Fruit fly (Drosophila melanogaster) whole organism, prepupa: ENCODE results near the gene GstZ1.
A peak's percentile ranks its signal among the peaks of the same experiment; 100 is the strongest.

Experiments
- CG10631 ChIP-seq: fragments of 200-800 bp; sonication (Bioruptor generic); optimal IDR thresholded peaks from 2 replicates; lab custom pipeline; 2016; ENCODE audit warnings: missing biosample characterization, missing genetic modification characterization
- CG10669 ChIP-seq: fragments of 200-800 bp; sonication (Bioruptor generic); optimal IDR thresholded peaks from 3 replicates; lab custom pipeline; 2018; ENCODE audit warnings: missing biosample characterization, mild to moderate bottlenecking, missing genetic modification characterization, moderate library complexity
- CG11294 ChIP-seq: fragments of 200-800 bp; sonication (Bioruptor generic); IDR thresholded peaks from 2 replicates; pipeline ENCODE4 v1.3.6; 2022; ENCODE audit warnings: missing biosample characterization, missing genetic modification characterization
- CG11762 ChIP-seq: fragments of 200-800 bp; sonication (Bioruptor generic); optimal IDR thresholded peaks from 3 replicates; lab custom pipeline; 2016; ENCODE audit warnings: missing biosample characterization, missing genetic modification characterization; ENCODE audit not compliant: insufficient read depth
- CG11902 ChIP-seq: fragments of 200-800 bp; sonication (Bioruptor generic); optimal IDR thresholded peaks from 3 replicates; lab custom pipeline; 2016; ENCODE audit warnings: missing biosample characterization, missing genetic modification characterization
- CG15336 ChIP-seq: fragments of 200-800 bp; sonication (Bioruptor generic); IDR thresholded peaks from 2 replicates; pipeline ENCODE4 v1.3.6; 2022; ENCODE audit warnings: missing biosample characterization, missing genetic modification characterization
- CG1621 ChIP-seq: fragments of 200-800 bp; sonication (Bioruptor generic); optimal IDR thresholded peaks from 3 replicates; lab custom pipeline; 2018; ENCODE audit warnings: missing biosample characterization, mild to moderate bottlenecking, missing genetic modification characterization
- CG16779 ChIP-seq: fragments of 200-800 bp; sonication (Bioruptor generic); optimal IDR thresholded peaks from 3 replicates; lab custom pipeline; 2017; ENCODE audit warnings: missing biosample characterization, mild to moderate bottlenecking, missing genetic modification characterization
- CG3032 ChIP-seq: fragments of 200-800 bp; optimal IDR thresholded peaks from 2 replicates; lab custom pipeline; 2019; ENCODE audit warnings: missing biosample characterization, mild to moderate bottlenecking, missing genetic modification characterization, moderate library complexity
- CG31627 ChIP-seq: fragments of 200-800 bp; sonication (Bioruptor generic); optimal IDR thresholded peaks from 3 replicates; lab custom pipeline; 2016; ENCODE audit warnings: missing biosample characterization, missing genetic modification characterization
- CG32006 ChIP-seq: fragments of 200-800 bp; sonication (Bioruptor generic); optimal IDR thresholded peaks from 3 replicates; lab custom pipeline; 2017; ENCODE audit warnings: missing biosample characterization, mild to moderate bottlenecking, missing genetic modification characterization
- CG3919 ChIP-seq: fragments of 200-800 bp; sonication (Bioruptor generic); optimal IDR thresholded peaks from 3 replicates; lab custom pipeline; 2016; ENCODE audit warnings: missing biosample characterization, missing genetic modification characterization
- CG4318 ChIP-seq: fragments of 200-800 bp; sonication (Bioruptor generic); optimal IDR thresholded peaks from 3 replicates; lab custom pipeline; 2017; ENCODE audit warnings: missing biosample characterization, mild to moderate bottlenecking, missing genetic modification characterization
- CG6163 ChIP-seq: fragments of 200-800 bp; sonication (Bioruptor generic); IDR thresholded peaks from 3 replicates; pipeline ENCODE4 v1.3.6; 2022; ENCODE audit warnings: missing biosample characterization, missing genetic modification characterization
- CG6276 ChIP-seq: fragments of 200-800 bp; sonication (Bioruptor generic); optimal IDR thresholded peaks from 2 replicates; lab custom pipeline; 2017; ENCODE audit warnings: missing biosample characterization, mild to moderate bottlenecking, missing genetic modification characterization
- CG6792 ChIP-seq: fragments of 200-800 bp; sonication (Bioruptor generic); optimal IDR thresholded peaks from 3 replicates; lab custom pipeline; 2016; ENCODE audit warnings: missing biosample characterization, missing genetic modification characterization
- CG6808 ChIP-seq: fragments of 200-800 bp; sonication (Bioruptor generic); optimal IDR thresholded peaks from 3 replicates; lab custom pipeline; 2017; ENCODE audit warnings: missing biosample characterization, missing genetic modification characterization, mild to moderate bottlenecking, moderate library complexity, missing genetic modification reagents
- CG7368 ChIP-seq: fragments of 200-800 bp; sonication (Bioruptor generic); optimal IDR thresholded peaks from 3 replicates; lab custom pipeline; 2016; ENCODE audit warnings: missing biosample characterization, missing genetic modification characterization
- CG8319 ChIP-seq: fragments of 200-800 bp; sonication (Bioruptor generic); optimal IDR thresholded peaks from 3 replicates; lab custom pipeline; 2016; ENCODE audit warnings: missing biosample characterization, missing genetic modification characterization
- CG9139 ChIP-seq: fragments of 200-800 bp; sonication (Bioruptor generic); optimal IDR thresholded peaks from 3 replicates; lab custom pipeline; 2017; ENCODE audit warnings: missing biosample characterization, mild to moderate bottlenecking, missing genetic modification characterization
- Eip75B ChIP-seq: fragments of 200-800 bp; sonication (Bioruptor generic); optimal IDR thresholded peaks from 3 replicates; lab custom pipeline; 2016; ENCODE audit warnings: missing biosample characterization, missing genetic modification characterization
- Eip78C ChIP-seq: fragments of 200-800 bp; sonication (Bioruptor generic); peaks from one replicate; lab custom pipeline; 2016; ENCODE audit warnings: missing biosample characterization, missing genetic modification characterization
- Eip93F ChIP-seq: fragments of 200-800 bp; sonication (Bioruptor generic); optimal IDR thresholded peaks from 2 replicates; lab custom pipeline; 2016; ENCODE audit warnings: missing biosample characterization, mild to moderate bottlenecking, missing genetic modification characterization
- Ets21C ChIP-seq: fragments of 200-800 bp; sonication (Bioruptor generic); optimal IDR thresholded peaks from 3 replicates; lab custom pipeline; 2016; ENCODE audit warnings: missing biosample characterization, missing genetic modification characterization
- Ets96B ChIP-seq: fragments of 200-800 bp; optimal IDR thresholded peaks from 2 replicates; lab custom pipeline; 2019; ENCODE audit warnings: missing biosample characterization, mild to moderate bottlenecking, missing genetic modification characterization, moderate library complexity
- Gug ChIP-seq: fragments of 200-800 bp; sonication (Bioruptor generic); IDR thresholded peaks from 2 replicates; pipeline ENCODE4 v1.3.6; 2022; ENCODE audit warnings: missing biosample characterization, missing genetic modification characterization
- Hr38 ChIP-seq: sonication (Bioruptor generic); optimal IDR thresholded peaks from 2 replicates; lab custom pipeline; 2016; ENCODE audit warnings: missing biosample characterization, missing genetic modification characterization
- Hr39 ChIP-seq: fragments of 200-800 bp; sonication (Bioruptor generic); optimal IDR thresholded peaks from 2 replicates; lab custom pipeline; 2016; ENCODE audit warnings: missing biosample characterization, missing genetic modification characterization
- Hr4 ChIP-seq: fragments of 200-800 bp; sonication (Bioruptor generic); optimal IDR thresholded peaks from 3 replicates; lab custom pipeline; 2016; ENCODE audit warnings: missing biosample characterization, missing genetic modification characterization
- Lpt ChIP-seq: fragments of 200-800 bp; sonication (Bioruptor generic); optimal IDR thresholded peaks from 3 replicates; lab custom pipeline; 2016; ENCODE audit warnings: missing biosample characterization, missing genetic modification characterization
- Met ChIP-seq: fragments of 200-800 bp; sonication (Bioruptor generic); optimal IDR thresholded peaks from 3 replicates; lab custom pipeline; 2016; ENCODE audit warnings: missing biosample characterization, missing genetic modification characterization
- OdsH ChIP-seq: fragments of 200-800 bp; sonication (Bioruptor generic); optimal IDR thresholded peaks from 3 replicates; lab custom pipeline; 2016; ENCODE audit warnings: missing biosample characterization, missing genetic modification characterization
- Sox102F ChIP-seq: fragments of 200-800 bp; sonication (Bioruptor generic); optimal IDR thresholded peaks from 2 replicates; lab custom pipeline; 2016; ENCODE audit warnings: missing biosample characterization, mild to moderate bottlenecking, missing genetic modification characterization
- Sox14 ChIP-seq: fragments of 200-800 bp; sonication (Bioruptor generic); optimal IDR thresholded peaks from 3 replicates; lab custom pipeline; 2016; ENCODE audit warnings: missing biosample characterization, missing genetic modification characterization
- achi ChIP-seq: fragments of 200-800 bp; sonication (Bioruptor generic); optimal IDR thresholded peaks from 3 replicates; lab custom pipeline; 2016; ENCODE audit warnings: missing biosample characterization, missing genetic modification characterization
- acj6 ChIP-seq: fragments of 200-800 bp; sonication (Bioruptor generic); optimal IDR thresholded peaks from 3 replicates; lab custom pipeline; 2016; ENCODE audit warnings: missing biosample characterization, missing genetic modification characterization
- cyc ChIP-seq: fragments of 200-800 bp; sonication (Bioruptor generic); optimal IDR thresholded peaks from 3 replicates; lab custom pipeline; 2016; ENCODE audit warnings: missing biosample characterization, missing genetic modification characterization
- dac ChIP-seq: fragments of 200-800 bp; sonication (Bioruptor generic); optimal IDR thresholded peaks from 2 replicates; lab custom pipeline; 2017; ENCODE audit warnings: missing biosample characterization, mild to moderate bottlenecking, missing genetic modification characterization
- dsx ChIP-seq: fragments of 200-800 bp; optimal IDR thresholded peaks from 3 replicates; lab custom pipeline; 2019; ENCODE audit warnings: missing biosample characterization, mild to moderate bottlenecking, missing genetic modification characterization, moderate library complexity; ENCODE audit not compliant: poor library complexity, severe bottlenecking
- eg ChIP-seq: fragments of 200-800 bp; sonication (Bioruptor generic); IDR thresholded peaks from 3 replicates; pipeline ENCODE4 v1.3.6; 2022; ENCODE audit warnings: missing biosample characterization, missing genetic modification characterization
- esn ChIP-seq: fragments of 200-800 bp; sonication (Bioruptor generic); optimal IDR thresholded peaks from 2 replicates; lab custom pipeline; 2016; ENCODE audit warnings: missing biosample characterization, mild to moderate bottlenecking, missing genetic modification characterization, moderate library complexity
- fd59A ChIP-seq: fragments of 200-800 bp; sonication (Bioruptor generic); optimal IDR thresholded peaks from 2 replicates; lab custom pipeline; 2017; ENCODE audit warnings: missing biosample characterization, mild to moderate bottlenecking, missing genetic modification characterization, missing genetic modification reagents
- fd85E ChIP-seq: fragments of 200-800 bp; sonication (Bioruptor generic); optimal IDR thresholded peaks from 3 replicates; lab custom pipeline; 2016; ENCODE audit warnings: missing biosample characterization, missing genetic modification characterization
- fkh ChIP-seq: fragments of 200-800 bp; sonication (Bioruptor generic); optimal IDR thresholded peaks from 3 replicates; lab custom pipeline; 2017; ENCODE audit warnings: missing biosample characterization, mild to moderate bottlenecking, missing genetic modification characterization, moderate library complexity
- net ChIP-seq: fragments of 200-800 bp; sonication (Bioruptor generic); optimal IDR thresholded peaks from 3 replicates; lab custom pipeline; 2016; ENCODE audit warnings: missing biosample characterization, missing genetic modification characterization
- pdm3 ChIP-seq: fragments of 200-800 bp; sonication (Bioruptor generic); optimal IDR thresholded peaks from 3 replicates; lab custom pipeline; 2016; ENCODE audit warnings: missing biosample characterization, missing genetic modification characterization
- spab ChIP-seq: fragments of 200-800 bp; sonication (Bioruptor generic); optimal IDR thresholded peaks from 2 replicates; lab custom pipeline; 2017; ENCODE audit warnings: missing biosample characterization, mild to moderate bottlenecking, missing genetic modification characterization, missing genetic modification reagents
- svp ChIP-seq: fragments of 200-800 bp; sonication (Bioruptor generic); peaks from one replicate; lab custom pipeline; 2016; ENCODE audit warnings: missing biosample characterization, missing genetic modification characterization
- topi ChIP-seq: fragments of 200-800 bp; sonication (Bioruptor generic); optimal IDR thresholded peaks from 3 replicates; lab custom pipeline; 2016; ENCODE audit warnings: missing biosample characterization, missing genetic modification characterization
- vri ChIP-seq: fragments of 200-800 bp; sonication (Bioruptor generic); optimal IDR thresholded peaks from 3 replicates; lab custom pipeline; 2016; ENCODE audit warnings: missing biosample characterization, mild to moderate bottlenecking, missing genetic modification characterization

Gene GstZ1

DNA sequence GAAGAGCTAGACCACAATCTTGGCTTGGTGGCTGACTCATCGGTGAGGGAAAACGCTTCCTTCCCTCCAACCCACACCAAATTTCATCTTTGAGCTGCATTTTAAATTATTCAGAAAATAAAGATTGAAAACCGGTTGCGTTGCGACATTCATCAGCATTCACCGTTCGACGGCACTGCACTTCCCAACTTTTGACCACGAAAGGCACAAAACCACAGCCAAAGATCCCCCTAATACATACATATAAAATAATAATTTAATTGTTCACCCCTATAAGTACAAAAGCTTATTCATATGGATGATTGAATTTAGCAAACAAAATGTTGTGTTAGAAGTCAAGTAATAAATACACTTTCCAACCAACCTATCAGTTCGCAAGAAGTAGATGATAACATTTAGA is 42.9 kb upstream of the GstZ1 start:
- TF ChIP-seq Sox102F (GFP tag; lab: Kevin White, UChicago): no peak
- TF ChIP-seq CG10631 (GFP tag; lab: Kevin White, UChicago): no peak
- no peak for TF ChIP-seq acj6 (GFP tag; lab: Kevin White, UChicago)
- no peak for TF ChIP-seq CG11902 (GFP tag; lab: Kevin White, UChicago)
- no peak for TF ChIP-seq topi (GFP tag; lab: Kevin White, UChicago)
- TF ChIP-seq CG16779 (tag; lab: Kevin White, UChicago): no peak
- TF ChIP-seq svp: peak; percentile 65

- TF ChIP-seq CG6276 (GFP tag; lab: Kevin White, UChicago) (no peak), vri (GFP tag; lab: Kevin White, UChicago) (peak; percentile 34), Eip93F (GFP tag; lab: Kevin White, UChicago) (peak; percentile 8), CG3032 (peak; percentile 61), CG4318 (GFP tag; lab: Kevin White, UChicago) (no peak), CG10669 (GFP tag; lab: Kevin White, UChicago) (no peak), pdm3 (GFP tag; lab: Kevin White, UChicago) (peak; percentile 26), OdsH (GFP tag; lab: Kevin White, UChicago) (peak; percentile 18), CG7368 (no peak), dac (GFP tag; lab: Kevin White, UChicago) (no peak), CG32006 (GFP tag; lab: Kevin White, UChicago) (no peak), CG9139 (GFP tag; lab: Kevin White, UChicago) (no peak), CG15336 (GFP tag; lab: Robert Waterston, UW) (no peak), fkh (no peak), dsx (GFP tag; lab: Kevin White, UChicago) (no peak), Lpt (no peak), CG6808 (no peak), svp (peak; percentile 71), Eip78C (GFP tag; lab: Kevin White, UChicago) (peak; percentile 80), CG11294 (GFP tag; lab: Robert Waterston, UW) (0 out of 2 replicates have a peak, but pooled peaks have one; percentile 9), Sox102F (GFP tag; lab: Kevin White, UChicago) (no peak), fd85E (no peak), Hr4 (GFP tag; lab: Kevin White, UChicago) (no peak), Sox14 (GFP tag; lab: Kevin White, UChicago) (peak; percentile 52), net (GFP tag; lab: Kevin White, UChicago) (no peak), CG6792 (GFP tag; lab: Kevin White, UChicago) (peak; percentile 15), Gug (GFP tag; lab: Robert Waterston, UW) (no peak), Hr39 (GFP tag; lab: Kevin White, UChicago) (peak; percentile 68), CG3919 (GFP tag; lab: Kevin White, UChicago) (no peak), CG10631 (GFP tag; lab: Kevin White, UChicago) (peak; percentile 19), CG1621 (tag; lab: Kevin White, UChicago) (no peak), acj6 (GFP tag; lab: Kevin White, UChicago) (peak; percentile 3), topi (GFP tag; lab: Kevin White, UChicago) (peak; percentile 53), CG11762 (GFP tag; lab: Kevin White, UChicago) (no peak), Ets21C (GFP tag; lab: Kevin White, UChicago) (peak; percentile 31), Hr38 (GFP tag; lab: Kevin White, UChicago) (no peak), esn (peak; percentile 70), CG31627 (GFP tag; lab: Kevin White, UChicago) (peak; percentile 73), eg (GFP tag; lab: Robert Waterston, UW) (no peak), Met (GFP tag; lab: Kevin White, UChicago) (peak; percentile 47), Ets96B (tag; lab: Kevin White, UChicago) (no peak), fd59A (GFP tag; lab: Kevin White, UChicago) (no peak), CG16779 (tag; lab: Kevin White, UChicago) (no peak), achi (GFP tag; lab: Kevin White, UChicago) (no peak), spab (GFP tag; lab: Kevin White, UChicago) (no peak), cyc (GFP tag; lab: Kevin White, UChicago) (peak; percentile 50), Eip75B (GFP tag; lab: Kevin White, UChicago) (peak; percentile 8), CG6163 (no peak), CG8319 (GFP tag; lab: Kevin White, UChicago) (no peak)
These were observed 40.4 kb upstream of the GstZ1 start for dm6 chr3R:9496748-9497147.
